Worm (Caenorhabditis elegans) whole organism, L2 larva: ENCODE results near the gene C08E3.13.

Experiments
- ZK546.5 ChIP-seq: sonication (generic microtip); optimal IDR thresholded peaks from 2 replicates; lab custom pipeline; 2017; ENCODE audit warnings: missing biosample characterization, missing genetic modification characterization
- ama-1 ChIP-seq: fragments of 150-350 bp; optimal IDR thresholded peaks from 2 replicates; lab custom pipeline; 2018; ENCODE audit warnings: inconsistent platforms
- blmp-1 ChIP-seq: sonication (generic microtip); optimal IDR thresholded peaks from 2 replicates; lab custom pipeline; 2017; ENCODE audit warnings: missing genetic modification characterization, mild to moderate bottlenecking, missing compliant biosample characterization, antibody characterized with exemption, moderate library complexity; ENCODE audit not compliant: insufficient read depth
- crh-2 ChIP-seq: sonication (generic microtip); optimal IDR thresholded peaks from 2 replicates; lab custom pipeline; 2017; ENCODE audit warnings: missing biosample characterization, missing genetic modification characterization
- elt-3 ChIP-seq: sonication (generic microtip); optimal IDR thresholded peaks from 2 replicates; lab custom pipeline; 2017; ENCODE audit warnings: missing biosample characterization, missing genetic modification characterization
- lin-13 ChIP-seq: fragments of 150-350 bp; optimal IDR thresholded peaks from 2 replicates; lab custom pipeline; 2014; ENCODE audit warnings: missing biosample characterization, missing genetic modification reagents, missing genetic modification characterization
- nhr-11 ChIP-seq: fragments of 150-350 bp; optimal IDR thresholded peaks from 2 replicates; lab custom pipeline; 2014; ENCODE audit warnings: missing biosample characterization, missing genetic modification characterization
- nhr-237 ChIP-seq: fragments of 150-350 bp; optimal IDR thresholded peaks from 2 replicates; lab custom pipeline; 2014; ENCODE audit warnings: missing biosample characterization, missing genetic modification characterization
- unc-55 ChIP-seq: fragments of 150-350 bp; sonication (generic microtip); optimal IDR thresholded peaks from 3 replicates; lab custom pipeline; 2014; ENCODE audit warnings: missing biosample characterization, missing genetic modification reagents, missing genetic modification characterization
- unc-62 ChIP-seq: fragments of 150-350 bp; optimal IDR thresholded peaks from 2 replicates; lab custom pipeline; 2014; ENCODE audit warnings: missing biosample characterization, missing genetic modification reagents, missing genetic modification characterization
- zag-1 ChIP-seq: fragments of 150-350 bp; optimal IDR thresholded peaks from 2 replicates; lab custom pipeline; 2014; ENCODE audit warnings: missing biosample characterization, missing genetic modification characterization
- ztf-11 ChIP-seq: sonication (generic microtip); optimal IDR thresholded peaks from 2 replicates; lab custom pipeline; 2017; ENCODE audit warnings: missing biosample characterization, missing genetic modification characterization

DNA sequence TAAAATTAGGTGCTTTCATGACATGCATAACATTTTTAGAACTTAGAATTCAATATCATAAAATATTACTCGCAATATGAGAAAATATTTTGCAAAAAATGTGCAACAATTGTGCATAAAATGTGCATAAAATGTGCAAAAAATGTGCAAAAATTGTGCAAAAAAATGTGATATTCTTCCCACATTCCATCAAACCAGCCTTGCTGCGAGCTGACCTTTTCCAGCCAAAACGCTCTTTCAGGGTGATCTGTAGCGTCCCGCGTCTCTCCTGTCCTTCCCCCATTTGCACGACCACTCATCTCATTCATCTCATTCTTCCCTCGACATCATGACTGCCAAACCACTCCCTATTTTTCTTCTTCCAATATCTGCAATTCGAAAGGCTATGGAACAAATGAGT, 44.0 kb upstream of the C08E3.13 start, which contains the start of gene fbxb-17:
- TF ChIP-seq unc-55 (no peak), nhr-237 (tag; lab: Kevin White, UChicago) (no peak), ztf-11 (tag; lab: Kevin White, UChicago) (no peak), crh-2 (tag; lab: Kevin White, UChicago) (no peak), nhr-11 (tag; lab: Kevin White, UChicago) (no peak), elt-3 (no peak), ZK546.5 (tag; lab: Kevin White, UChicago) (no peak), unc-62 (GFP tag; lab: Kevin White, UChicago) (no peak), ama-1 (lab: Kevin White, UChicago) (no peak), zag-1 (no peak), lin-13 (GFP tag; lab: Kevin White, UChicago) (no peak), blmp-1 (no peak)
